Worm (Caenorhabditis elegans): ENCODE measurements around the gene F56D6.23.

- TF ChIP-seq gei-8 (GFP tag; optimal IDR thresholded peaks at IDR 0.05) = no peak
- TF ChIP-seq saeg-2 (GFP tag; IDR thresholded peaks at IDR 0.05) = no peak
- TF ChIP-seq nhr-237 (tag; optimal IDR thresholded peaks at IDR 0.05) = no peak
- TF ChIP-seq F37D6.2 (tag; optimal IDR thresholded peaks at IDR 0.05) = no peak
- TF ChIP-seq fkh-10 (GFP tag; optimal IDR thresholded peaks at IDR 0.05) = no peak
- no peak for TF ChIP-seq ama-1 (optimal IDR thresholded peaks at IDR 0.05)
- no peak for TF ChIP-seq dve-1 (tag; optimal IDR thresholded peaks at IDR 0.05; ENCODE audit: insufficient read depth)
- TF ChIP-seq daf-16 (GFP tag; optimal IDR thresholded peaks at IDR 0.05) = no peak
- no peak for TF ChIP-seq daf-16 (tag; optimal IDR thresholded peaks at IDR 0.05)
- TF ChIP-seq lsy-2 (tag; optimal IDR thresholded peaks at IDR 0.05) = no peak
These were observed 26.2 kb upstream of the F56D6.23 start, which contains the start of gene F56D6.9 for ce11 chrIV:3892027-3892426.

All from whole organism, L4 larva.